Fruit fly (Drosophila melanogaster): ENCODE measurements around the gene CG32579.

The CG32579 gene

dm6 chrX:16288492-16288964 is 34.6 kb upstream of the CG32579 start, which contains the start of the genes CG32576 and caz:
Gene CG32576 (minus strand): TSS chrX:16288533.
Gene caz (plus strand): TSS chrX:16288810.
- peak; percentile 71 for TF ChIP-seq ovo (GFP tag; optimal IDR thresholded peaks at IDR 0.05)
- TF ChIP-seq CG33017 (tag; optimal IDR thresholded peaks at IDR 0.05) = no peak
- no peak for TF ChIP-seq Hr96 (GFP tag; optimal IDR thresholded peaks at IDR 0.05)
- no peak for TF ChIP-seq toe (GFP tag; optimal IDR thresholded peaks at IDR 0.05)
- peak; percentile 64 for TF ChIP-seq CG14711 (tag; optimal IDR thresholded peaks at IDR 0.05)
- TF ChIP-seq Mnt (GFP tag; optimal IDR thresholded peaks at IDR 0.05) = peak; percentile 73
- TF ChIP-seq CG11617 (GFP tag; optimal IDR thresholded peaks at IDR 0.05) = peak; percentile 68
- TF ChIP-seq pad (GFP tag; optimal IDR thresholded peaks at IDR 0.05) = peak; percentile 68
- TF ChIP-seq CG1620 (GFP tag; optimal IDR thresholded peaks at IDR 0.05) = peak; percentile 71
- TF ChIP-seq Clk (GFP tag; optimal IDR thresholded peaks at IDR 0.05) = no peak
- TF ChIP-seq cic (GFP tag; optimal IDR thresholded peaks at IDR 0.05) = peak; percentile 59
- no peak for TF ChIP-seq CG7045 (GFP tag; optimal IDR thresholded peaks at IDR 0.05)
- TF ChIP-seq bab1 (GFP tag; optimal IDR thresholded peaks at IDR 0.05) = peak; percentile 48
- peak; percentile 76 for TF ChIP-seq tj (GFP tag; optimal IDR thresholded peaks at IDR 0.05)
- TF ChIP-seq Crg-1 (GFP tag; optimal IDR thresholded peaks at IDR 0.05) = peak; percentile 89
- no peak for TF ChIP-seq CG5204 (GFP tag; optimal IDR thresholded peaks at IDR 0.05)
- no peak for TF ChIP-seq CG12768 (GFP tag; optimal IDR thresholded peaks at IDR 0.05)
- TF ChIP-seq cnc (optimal IDR thresholded peaks at IDR 0.05) = no peak
- no peak for TF ChIP-seq kay (GFP tag; ENCODE audit: borderline replicate concordance)
- peak; percentile 80 for TF ChIP-seq CG7101 (tag; optimal IDR thresholded peaks at IDR 0.05)

dm6 chrX:16288999-16289398 is 34.1 kb upstream of the CG32579 start:
- TF ChIP-seq tj (GFP tag; optimal IDR thresholded peaks at IDR 0.05) (no peak), kay (GFP tag; ENCODE audit: borderline replicate concordance) (no peak), CG1620 (GFP tag; optimal IDR thresholded peaks at IDR 0.05) (no peak), CG7101 (tag; optimal IDR thresholded peaks at IDR 0.05) (no peak), toe (GFP tag; optimal IDR thresholded peaks at IDR 0.05) (no peak), CG11617 (GFP tag; optimal IDR thresholded peaks at IDR 0.05) (no peak), CG14711 (tag; optimal IDR thresholded peaks at IDR 0.05) (no peak), CG5204 (GFP tag; optimal IDR thresholded peaks at IDR 0.05) (no peak), cnc (optimal IDR thresholded peaks at IDR 0.05) (no peak), Hr96 (GFP tag; optimal IDR thresholded peaks at IDR 0.05) (no peak), ovo (GFP tag; optimal IDR thresholded peaks at IDR 0.05) (no peak), Mnt (GFP tag; optimal IDR thresholded peaks at IDR 0.05) (no peak)

- TF ChIP-seq Crg-1 (GFP tag; optimal IDR thresholded peaks at IDR 0.05) (no peak), CG14711 (tag; optimal IDR thresholded peaks at IDR 0.05) (no peak), CG7101 (tag; optimal IDR thresholded peaks at IDR 0.05) (no peak), cic (GFP tag; optimal IDR thresholded peaks at IDR 0.05) (no peak), cnc (optimal IDR thresholded peaks at IDR 0.05) (no peak), CG7045 (GFP tag; optimal IDR thresholded peaks at IDR 0.05) (no peak), toe (GFP tag; optimal IDR thresholded peaks at IDR 0.05) (no peak), Mnt (GFP tag; optimal IDR thresholded peaks at IDR 0.05) (no peak), Hr96 (GFP tag; optimal IDR thresholded peaks at IDR 0.05) (no peak), bab1 (GFP tag; optimal IDR thresholded peaks at IDR 0.05) (no peak)
Observed at dm6 chrX:16292646-16293045, 30.4 kb upstream of the CG32579 start.

- TF ChIP-seq pad (GFP tag; optimal IDR thresholded peaks at IDR 0.05) (peak; percentile 68), CG5204 (GFP tag; optimal IDR thresholded peaks at IDR 0.05) (no peak), tj (GFP tag; optimal IDR thresholded peaks at IDR 0.05) (peak; percentile 94), toe (GFP tag; optimal IDR thresholded peaks at IDR 0.05) (no peak), Hr96 (GFP tag; optimal IDR thresholded peaks at IDR 0.05) (no peak), Clk (GFP tag; optimal IDR thresholded peaks at IDR 0.05) (no peak), CG14711 (tag; optimal IDR thresholded peaks at IDR 0.05) (peak; percentile 66), Crg-1 (GFP tag; optimal IDR thresholded peaks at IDR 0.05) (peak; percentile 89), CG11617 (GFP tag; optimal IDR thresholded peaks at IDR 0.05) (peak; percentile 50), CG7045 (GFP tag; optimal IDR thresholded peaks at IDR 0.05) (peak; percentile 28), kay (GFP tag; ENCODE audit: borderline replicate concordance) (no peak), CG1620 (GFP tag; optimal IDR thresholded peaks at IDR 0.05) (peak; percentile 89), bab1 (GFP tag; optimal IDR thresholded peaks at IDR 0.05) (peak; percentile 73), CG12768 (GFP tag; optimal IDR thresholded peaks at IDR 0.05) (no peak), cnc (optimal IDR thresholded peaks at IDR 0.05) (no peak), CG33017 (tag; optimal IDR thresholded peaks at IDR 0.05) (peak; percentile 33), Mnt (GFP tag; optimal IDR thresholded peaks at IDR 0.05) (peak; percentile 86), CG7101 (tag; optimal IDR thresholded peaks at IDR 0.05) (peak; percentile 81), ovo (GFP tag; optimal IDR thresholded peaks at IDR 0.05) (peak; percentile 74), cic (GFP tag; optimal IDR thresholded peaks at IDR 0.05) (peak; percentile 46)
Observed at dm6 chrX:16296423-16297292, 26.4 kb upstream of the CG32579 start, which contains the start of gene CG3632. Gene CG3632 (plus strand): TSS chrX:16296671.

- no peak for TF ChIP-seq CG1620 (GFP tag; optimal IDR thresholded peaks at IDR 0.05)
- no peak for TF ChIP-seq CG12768 (GFP tag; optimal IDR thresholded peaks at IDR 0.05)
- TF ChIP-seq Crg-1 (GFP tag; optimal IDR thresholded peaks at IDR 0.05) = no peak
- TF ChIP-seq CG33017 (tag; optimal IDR thresholded peaks at IDR 0.05) = no peak
- no peak for TF ChIP-seq pad (GFP tag; optimal IDR thresholded peaks at IDR 0.05)
- TF ChIP-seq CG11617 (GFP tag; optimal IDR thresholded peaks at IDR 0.05) = no peak
- no peak for TF ChIP-seq toe (GFP tag; optimal IDR thresholded peaks at IDR 0.05)
- no peak for TF ChIP-seq tj (GFP tag; optimal IDR thresholded peaks at IDR 0.05)
- no peak for TF ChIP-seq bab1 (GFP tag; optimal IDR thresholded peaks at IDR 0.05)
- TF ChIP-seq CG7045 (GFP tag; optimal IDR thresholded peaks at IDR 0.05) = no peak
- no peak for TF ChIP-seq Clk (GFP tag; optimal IDR thresholded peaks at IDR 0.05)
- TF ChIP-seq CG14711 (tag; optimal IDR thresholded peaks at IDR 0.05) = no peak
- TF ChIP-seq CG5204 (GFP tag; optimal IDR thresholded peaks at IDR 0.05) = no peak
- no peak for TF ChIP-seq kay (GFP tag; ENCODE audit: borderline replicate concordance)
- no peak for TF ChIP-seq Hr96 (GFP tag; optimal IDR thresholded peaks at IDR 0.05)
Observed at dm6 chrX:16297618-16298017, 25.5 kb upstream of the CG32579 start, which contains the start of gene ERp44. Gene ERp44 (minus strand): TSS chrX:16297718.
